Worm (Caenorhabditis elegans) whole organism, young adult: ENCODE measurements around the gene K02D10.2.

Source experiments
- F10E7.11 ChIP-seq: sonication (generic microtip); optimal IDR thresholded peaks from 2 replicates; lab custom pipeline; 2017; ENCODE audit warnings: mild to moderate bottlenecking, missing genetic modification characterization, moderate library complexity, missing compliant biosample characterization
- Y53F4B.3 ChIP-seq: fragments of 200-800 bp; sonication (Bioruptor generic); IDR thresholded peaks from 2 replicates; pipeline ENCODE4 v1.3.6; 2022; ENCODE audit warnings: missing genetic modification reagents, missing genetic modification characterization, missing compliant biosample characterization
- efl-1 ChIP-seq: fragments of 150-350 bp; optimal IDR thresholded peaks from 2 replicates; lab custom pipeline; 2014; ENCODE audit warnings: missing biosample characterization, missing genetic modification reagents, missing genetic modification characterization
- ets-4 ChIP-seq: fragments of 200-800 bp; sonication (Bioruptor generic); optimal IDR thresholded peaks from 2 replicates; lab custom pipeline; 2018; ENCODE audit warnings: mild to moderate bottlenecking, missing genetic modification characterization, missing compliant biosample characterization
- hsf-1 ChIP-seq: fragments of 200-800 bp; sonication (Bioruptor generic); IDR thresholded peaks from 2 replicates; pipeline ENCODE4 v1.3.6; 2022; ENCODE audit warnings: missing genetic modification reagents, missing genetic modification characterization, missing compliant biosample characterization
- let-607 ChIP-seq, 2 experiments: fragments of 200-800 bp in 1 of 2; sonication (Bioruptor generic) in 1 of 2; sonication (generic microtip) in 1 of 2; optimal IDR thresholded peaks; 2 replicates each; lab custom pipeline; 2016 to 2018; ENCODE audit warnings: mild to moderate bottlenecking in 2 of 2, missing compliant biosample characterization in 2 of 2, missing genetic modification characterization in 2 of 2, moderate library complexity in 2 of 2, missing genotype in 1 of 2
- lsl-1 ChIP-seq: fragments of 200-800 bp; sonication (Bioruptor generic); optimal IDR thresholded peaks from 2 replicates; lab custom pipeline; 2018; ENCODE audit warnings: mild to moderate bottlenecking, missing genetic modification characterization, moderate library complexity, missing compliant biosample characterization
- pha-4 ChIP-seq: fragments of 150-350 bp; sonication (generic microtip); optimal IDR thresholded peaks from 2 replicates; lab custom pipeline; 2014; ENCODE audit warnings: missing biosample characterization, missing genetic modification reagents, missing genetic modification characterization
- rcor-1 ChIP-seq: fragments of 200-800 bp; sonication (Bioruptor generic); IDR thresholded peaks from 2 replicates; pipeline ENCODE4 v1.3.6; 2022; ENCODE audit warnings: missing genetic modification reagents, missing genetic modification characterization, missing compliant biosample characterization
- sea-2 ChIP-seq: fragments of 200-800 bp; sonication (Bioruptor generic); IDR thresholded peaks from 2 replicates; pipeline ENCODE4 v1.3.6; 2022; ENCODE audit warnings: missing genetic modification characterization, missing compliant biosample characterization
- snpc-4 ChIP-seq, 5 experiments: fragments of 150-350 bp in 1 of 5; sonication (generic microtip) in 4 of 5; optimal IDR thresholded peaks; 2 replicates each; lab custom pipeline; 2014 to 2018; ENCODE audit warnings: missing genetic modification characterization in 5 of 5, missing biosample characterization in 3 of 5, antibody characterized with exemption in 2 of 5, mild to moderate bottlenecking in 2 of 5, missing compliant biosample characterization in 2 of 5, missing genotype in 2 of 5, moderate library complexity in 2 of 5, missing genetic modification reagents in 1 of 5
- unc-130 ChIP-seq: sonication (generic microtip); optimal IDR thresholded peaks from 2 replicates; lab custom pipeline; 2016; ENCODE audit warnings: missing genetic modification reagents, missing genetic modification characterization, missing compliant biosample characterization

DNA sequence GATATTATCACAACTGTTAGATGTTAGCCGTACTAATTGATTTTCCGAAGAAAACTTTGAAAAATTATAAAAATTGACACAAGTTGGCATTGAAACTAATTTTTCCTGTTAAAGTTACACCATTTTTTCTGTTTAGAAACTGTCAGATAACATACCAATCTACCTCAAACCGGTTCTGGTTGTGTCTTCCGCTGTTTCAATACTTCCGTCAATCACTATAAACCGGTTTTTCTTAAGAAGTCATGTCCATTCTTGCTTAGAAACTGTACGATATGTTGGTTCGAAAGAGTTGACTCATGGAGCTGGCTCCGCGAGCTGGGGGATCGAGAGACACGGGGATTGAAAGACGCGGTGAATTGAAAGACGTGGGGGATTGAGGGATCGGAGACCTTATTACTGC, 819 bp downstream of the K02D10.2 start:
- no peak for TF ChIP-seq rcor-1 (GFP tag; lab: Robert Waterston, UW)
- TF ChIP-seq efl-1: no peak
- TF ChIP-seq unc-130 (GFP tag; lab: Kevin White, UChicago): no peak
- TF ChIP-seq snpc-4 (GFP tag; optimal IDR thresholded peaks at IDR 0.05; lab: Kevin White, UChicago): no peak
- no peak for TF ChIP-seq snpc-4 (tag; optimal IDR thresholded peaks at IDR 0.05; lab: Kevin White, UChicago)
- no peak for TF ChIP-seq hsf-1 (GFP tag; lab: Robert Waterston, UW)
- no peak for TF ChIP-seq lsl-1
- no peak for TF ChIP-seq Y53F4B.3 (GFP tag; lab: Robert Waterston, UW)
- no peak for TF ChIP-seq pha-4 (tag; lab: Kevin White, UChicago)
- TF ChIP-seq let-607 (tag; optimal IDR thresholded peaks at IDR 0.05; lab: Kevin White, UChicago): no peak
- TF ChIP-seq sea-2 (GFP tag; lab: Robert Waterston, UW): no peak
- no peak for TF ChIP-seq ets-4 (GFP tag; lab: Kevin White, UChicago)
- no peak for TF ChIP-seq F10E7.11 (tag; lab: Kevin White, UChicago)
